Worm (Caenorhabditis elegans) whole organism, L2 larva: ENCODE measurements around the gene hen-1.

Experiments
- ama-1 ChIP-seq: fragments of 150-350 bp; optimal IDR thresholded peaks from 2 replicates; lab custom pipeline; 2018; ENCODE audit warnings: inconsistent platforms
- lin-39 ChIP-seq: fragments of 150-350 bp; optimal IDR thresholded peaks from 2 replicates; lab custom pipeline; 2014; ENCODE audit warnings: missing biosample characterization, missing genetic modification reagents, missing genetic modification characterization
- nhr-12 ChIP-seq: fragments of 150-350 bp; optimal IDR thresholded peaks from 2 replicates; lab custom pipeline; 2014; ENCODE audit warnings: missing biosample characterization, missing genetic modification characterization
- sma-9 ChIP-seq, 2 experiments: fragments of 150-350 bp in 1 of 2; sonication (generic microtip) in 1 of 2; optimal IDR thresholded peaks; 2 replicates each; lab custom pipeline; 2014 to 2016; ENCODE audit warnings: missing genetic modification characterization in 2 of 2, mild to moderate bottlenecking in 1 of 2, missing biosample characterization in 1 of 2, missing compliant biosample characterization in 1 of 2, missing genetic modification reagents in 1 of 2, moderate library complexity in 1 of 2
- ztf-11 ChIP-seq: sonication (generic microtip); optimal IDR thresholded peaks from 2 replicates; lab custom pipeline; 2017; ENCODE audit warnings: missing biosample characterization, missing genetic modification characterization

ce11 chrX:7124044-7124443 is 7.2 kb upstream of the hen-1 start:
- TF ChIP-seq lin-39 (no peak), ztf-11 (no peak), ama-1 (lab: Kevin White, UChicago) (no peak), sma-9 (GFP tag; optimal IDR thresholded peaks at IDR 0.05; lab: Kevin White, UChicago) (no peak), sma-9 (tag; optimal IDR thresholded peaks at IDR 0.05; lab: Kevin White, UChicago) (no peak), nhr-12 (tag; lab: Kevin White, UChicago) (no peak)
